Worm (Caenorhabditis elegans): ENCODE data around the gene ift-43.

The ift-43 gene

ce11 chrII:5704479-5704878 lies 43.9 kb upstream of the ift-43 start (continued):
- TF ChIP-seq lin-29 (GFP tag; IDR thresholded peaks at IDR 0.05) (no peak), ZK337.2 (GFP tag; IDR thresholded peaks at IDR 0.05) (no peak), spr-3 (GFP tag; optimal IDR thresholded peaks at IDR 0.05) (no peak), lir-3 (tag; optimal IDR thresholded peaks at IDR 0.05) (no peak), lim-7 (GFP tag; IDR thresholded peaks at IDR 0.05) (no peak), tag-97 (GFP tag; IDR thresholded peaks at IDR 0.05) (no peak), hlh-30 (tag; optimal IDR thresholded peaks at IDR 0.05; ENCODE audit: insufficient read depth) (peak; percentile 25), nhr-41 (GFP tag; IDR thresholded peaks at IDR 0.05) (no peak), D1046.2 (GFP tag; IDR thresholded peaks at IDR 0.05) (no peak)

ce11 chrII:5702611-5703192 lies 42.1 kb upstream of the ift-43 start:
- TF ChIP-seq hlh-11 (tag; optimal IDR thresholded peaks at IDR 0.05) (peak; percentile 14), mes-2 (tag; optimal IDR thresholded peaks at IDR 0.05; ENCODE audit: poor library complexity, severe bottlenecking) (peak; percentile 2), dve-1 (tag; optimal IDR thresholded peaks at IDR 0.05; ENCODE audit: insufficient read depth) (peak; percentile 0), mdl-1 (tag; optimal IDR thresholded peaks at IDR 0.05) (peak in 1 of 2 experiments; percentile 38), php-3 (GFP tag; IDR thresholded peaks at IDR 0.05) (no peak), unc-62 (GFP tag; optimal IDR thresholded peaks at IDR 0.05 in 1 of 2) (peak in 1 of 2 experiments; percentile 44), unc-62 (tag; optimal IDR thresholded peaks at IDR 0.05) (no peak), nhr-11 (tag; optimal IDR thresholded peaks at IDR 0.05) (no peak), dpl-1 (GFP tag; optimal IDR thresholded peaks at IDR 0.05) (peak; percentile 3), nhr-48 (tag; optimal IDR thresholded peaks at IDR 0.05) (peak; percentile 59), F37D6.2 (tag; optimal IDR thresholded peaks at IDR 0.05) (no peak)

ce11 chrII:5701485-5701884 lies 40.9 kb upstream of the ift-43 start:
- TF ChIP-seq ctbp-1 (GFP tag; IDR thresholded peaks at IDR 0.05) (0 out of 2 replicates have a peak, but pooled peaks have one; percentile 53), aha-1 (tag) (peak; percentile 26), ZK546.5 (tag; optimal IDR thresholded peaks at IDR 0.05) (no peak), duxl-1 (tag; optimal IDR thresholded peaks at IDR 0.05; ENCODE audit: poor library complexity) (peak; percentile 76), ama-1 (optimal IDR thresholded peaks at IDR 0.05) (peak; percentile 95), mxl-3 (GFP tag; optimal IDR thresholded peaks at IDR 0.05) (no peak), arid-1 (GFP tag; conservative IDR thresholded peaks at IDR 0.05) (peak; percentile 10; the same call in 1 of the 2 replicates), nhr-6 (tag; optimal IDR thresholded peaks at IDR 0.05) (peak; percentile 46), R02D3.7 (tag; optimal IDR thresholded peaks at IDR 0.05) (no peak), F49E8.2 (tag; optimal IDR thresholded peaks at IDR 0.05; ENCODE audit: borderline replicate concordance) (peak; percentile 21), nhr-111 (GFP tag; optimal IDR thresholded peaks at IDR 0.05) (peak; percentile 39), dve-1 (tag; optimal IDR thresholded peaks at IDR 0.05; ENCODE audit: insufficient read depth) (peak; percentile 87), lin-1 (GFP tag; IDR thresholded peaks at IDR 0.05) (0 out of 2 replicates have a peak, but pooled peaks have one; percentile 16), mep-1 (tag; optimal IDR thresholded peaks at IDR 0.05) (peak; percentile 56), dpl-1 (GFP tag; optimal IDR thresholded peaks at IDR 0.05) (peak; percentile 31), dmd-8 (GFP tag; IDR thresholded peaks at IDR 0.05) (no peak), mes-2 (tag; optimal IDR thresholded peaks at IDR 0.05; ENCODE audit: poor library complexity, severe bottlenecking) (peak; percentile 77), lsy-2 (tag; optimal IDR thresholded peaks at IDR 0.05) (peak in 1 of 2 experiments; percentile 76), lin-15B (tag; optimal IDR thresholded peaks at IDR 0.05) (peak; percentile 19), dmd-6 (GFP tag; IDR thresholded peaks at IDR 0.05) (peak; percentile 43), spr-1 (tag; optimal IDR thresholded peaks at IDR 0.05) (peak; percentile 21), spr-3 (GFP tag; optimal IDR thresholded peaks at IDR 0.05) (peak; percentile 30), nhr-28 (tag; optimal IDR thresholded peaks at IDR 0.05) (peak; percentile 11), unc-62 (GFP tag; optimal IDR thresholded peaks at IDR 0.05 in 1 of 2) (peak in 1 of 2 experiments; percentile 59), unc-62 (tag; optimal IDR thresholded peaks at IDR 0.05) (no peak), lin-38 (GFP tag; IDR thresholded peaks at IDR 0.05) (peak; percentile 57), nhr-25 (tag; optimal IDR thresholded peaks at IDR 0.05; ENCODE audit: borderline replicate concordance, insufficient read depth) (peak; percentile 35), rbr-2 (tag; optimal IDR thresholded peaks at IDR 0.05) (peak; percentile 59), T26A8.4 (GFP tag; IDR thresholded peaks at IDR 0.05) (peak; percentile 78), hlh-30 (tag; optimal IDR thresholded peaks at IDR 0.05; ENCODE audit: insufficient read depth) (peak; percentile 86), snpc-4 (tag; optimal IDR thresholded peaks at IDR 0.05) (peak; percentile 94), mdl-1 (tag; optimal IDR thresholded peaks at IDR 0.05) (peak; percentile 59 to 75), madf-9 (GFP tag; conservative IDR thresholded peaks at IDR 0.05) (no peak)
